Worm (Caenorhabditis elegans): ENCODE measurements around the gene Y38H6C.4.

Gene Y38H6C.4

ce11 chrV:20509427-20509826 is 4.5 kb upstream of the Y38H6C.4 start:
- no peak for TF ChIP-seq unc-62 (GFP tag; optimal IDR thresholded peaks at IDR 0.05)

- no peak for TF ChIP-seq unc-62 (GFP tag; optimal IDR thresholded peaks at IDR 0.05)
Observed at ce11 chrV:20506542-20506941, 1.6 kb upstream of the Y38H6C.4 start.

DNA sequence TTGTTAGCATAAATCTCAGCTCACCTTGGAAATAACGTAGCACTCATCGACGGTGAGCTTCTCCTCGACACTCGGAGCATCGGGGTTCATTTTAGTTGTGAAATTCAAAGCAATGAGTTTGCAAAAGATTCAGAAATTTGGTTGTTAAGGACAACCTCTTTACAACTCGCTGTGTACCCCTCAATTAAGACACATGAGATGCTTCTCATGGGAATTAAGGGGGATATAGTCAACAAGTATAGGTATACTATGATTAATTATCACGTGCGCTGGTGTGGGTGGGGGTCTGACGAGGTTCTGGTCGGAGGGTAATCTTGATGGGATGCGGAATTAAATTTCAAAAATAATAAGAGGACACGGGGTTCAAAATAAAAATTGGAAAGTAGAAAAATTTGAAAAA is 4.5 kb downstream of the Y38H6C.4 start, which contains the start of gene dct-14:
Gene dct-14 (minus strand): TSS at position 101 of the 400 bp plus-strand sequence.
- no peak for TF ChIP-seq unc-62 (GFP tag; optimal IDR thresholded peaks at IDR 0.05)

- TF ChIP-seq unc-62 (GFP tag; optimal IDR thresholded peaks at IDR 0.05): no peak
Observed at ce11 chrV:20499642-20500041, 5.3 kb downstream of the Y38H6C.4 start.

- TF ChIP-seq unc-62 (GFP tag; optimal IDR thresholded peaks at IDR 0.05): no peak
Observed at ce11 chrV:20498980-20499379, 5.9 kb downstream of the Y38H6C.4 start, which contains the start of gene dct-16. Gene dct-16, minus strand, starts transcription at chrV:20499057.

DNA sequence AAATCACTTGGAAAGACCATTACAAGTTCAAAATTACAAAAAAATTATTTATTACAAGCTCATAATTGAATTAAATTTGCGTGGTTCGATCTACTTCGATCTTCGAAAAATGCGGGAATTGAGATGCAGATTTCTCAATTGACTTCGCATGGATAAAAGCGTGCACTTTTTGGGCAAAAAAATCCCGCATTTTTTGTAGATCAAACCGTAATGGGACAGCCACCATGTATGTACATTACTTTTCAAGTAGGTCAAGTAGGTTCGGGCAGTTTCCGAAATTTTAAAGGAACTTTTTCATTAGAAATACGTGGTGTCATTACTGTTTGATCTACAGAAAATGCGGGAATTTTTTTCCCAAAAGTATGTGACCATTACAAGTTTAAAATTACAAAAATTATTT is 7.4 kb downstream of the Y38H6C.4 start:
- TF ChIP-seq unc-62 (GFP tag; optimal IDR thresholded peaks at IDR 0.05): no peak

- TF ChIP-seq unc-62 (GFP tag; optimal IDR thresholded peaks at IDR 0.05): no peak
Observed at ce11 chrV:20493271-20494231, 11.3 kb downstream of the Y38H6C.4 start, which contains the start of gene B0250.5. Gene B0250.5, plus strand, starts transcription at chrV:20493924.

- no peak for TF ChIP-seq unc-62 (GFP tag; optimal IDR thresholded peaks at IDR 0.05)
Observed at ce11 chrV:20492385-20492784, 12.5 kb downstream of the Y38H6C.4 start, which contains the start of gene srbc-79. Gene srbc-79, minus strand, starts transcription at chrV:20492485.

DNA sequence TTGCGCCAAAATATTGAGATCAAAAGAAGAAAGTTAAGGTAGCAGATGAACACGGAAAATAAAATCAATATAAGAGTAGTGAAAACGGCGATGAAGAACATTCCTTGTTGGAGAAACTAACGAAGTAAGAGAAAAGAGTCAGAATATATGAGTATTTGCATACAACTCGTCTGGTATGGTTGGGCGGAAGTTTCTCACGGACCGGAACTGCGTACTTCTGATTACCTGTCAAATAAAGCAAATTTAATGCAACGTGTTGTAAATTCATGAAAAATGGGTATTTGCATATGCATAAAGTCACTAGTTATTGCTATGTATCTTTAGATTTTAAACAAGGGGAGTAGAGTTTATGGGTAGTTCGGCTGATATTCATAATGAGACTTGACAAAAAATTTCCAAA is 15.8 kb downstream of the Y38H6C.4 start, which contains the start of gene srbc-78:
Gene srbc-78 (minus strand): TSS at position 101 of the 400 bp plus-strand sequence.
- TF ChIP-seq unc-62 (GFP tag; optimal IDR thresholded peaks at IDR 0.05): no peak

- no peak for TF ChIP-seq unc-62 (GFP tag; optimal IDR thresholded peaks at IDR 0.05)
Observed at ce11 chrV:20486549-20486948, 18.3 kb downstream of the Y38H6C.4 start.

- TF ChIP-seq unc-62 (GFP tag; optimal IDR thresholded peaks at IDR 0.05): no peak
Observed at ce11 chrV:20485285-20485684, 19.6 kb downstream of the Y38H6C.4 start, which contains the start of gene dhcr-7. Gene dhcr-7, minus strand, starts transcription at chrV:20485385.

DNA sequence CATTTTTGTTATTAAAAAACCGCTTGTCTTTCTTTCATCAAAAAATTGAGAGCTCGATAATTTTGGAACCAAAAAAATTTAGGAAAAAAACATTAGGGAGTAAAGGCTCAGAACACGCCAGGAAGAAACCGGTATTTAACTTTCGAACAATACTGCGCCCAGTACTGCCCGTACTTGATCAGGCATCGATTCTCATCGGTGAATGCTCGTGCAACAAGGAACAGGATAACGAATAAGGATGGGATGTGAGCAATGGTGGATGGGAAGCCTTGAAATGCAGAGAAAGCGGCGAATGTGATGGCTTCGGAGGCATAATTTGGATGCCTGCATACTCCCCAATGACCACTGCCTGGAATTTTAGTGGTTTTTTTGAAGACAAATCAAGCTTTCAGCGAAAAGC is 24.1 kb downstream of the Y38H6C.4 start:
- TF ChIP-seq unc-62 (GFP tag; optimal IDR thresholded peaks at IDR 0.05): no peak

- no peak for TF ChIP-seq unc-62 (GFP tag; optimal IDR thresholded peaks at IDR 0.05)
Observed at ce11 chrV:20479013-20479739, 25.7 kb downstream of the Y38H6C.4 start, which contains the start of the genes calf-1 and rpl-2. Gene calf-1, minus strand, starts transcription at chrV:20479089. Gene rpl-2, plus strand, starts transcription at chrV:20479689.

DNA sequence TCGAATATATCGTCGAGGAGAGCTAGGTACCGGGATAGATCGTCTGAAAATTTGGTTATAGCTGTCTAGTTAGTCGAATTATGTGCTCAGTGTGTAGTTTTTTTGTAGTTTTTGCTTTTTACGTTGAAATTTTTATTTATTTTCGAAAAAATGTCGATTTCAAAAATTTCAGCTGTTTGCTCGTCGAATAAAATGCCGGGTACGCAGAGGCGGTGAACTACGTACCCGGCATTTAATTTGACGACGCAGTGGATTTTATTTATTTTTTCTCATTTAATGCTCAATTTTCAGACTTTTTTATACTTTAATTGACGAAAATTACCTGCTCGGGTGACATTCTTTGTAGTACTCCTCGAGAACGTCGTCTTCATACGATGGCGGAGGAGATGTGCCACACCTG is 27.9 kb downstream of the Y38H6C.4 start:
- no peak for TF ChIP-seq unc-62 (GFP tag; optimal IDR thresholded peaks at IDR 0.05)

- TF ChIP-seq unc-62 (GFP tag; optimal IDR thresholded peaks at IDR 0.05): no peak
Observed at ce11 chrV:20476514-20476913, 28.4 kb downstream of the Y38H6C.4 start.

DNA sequence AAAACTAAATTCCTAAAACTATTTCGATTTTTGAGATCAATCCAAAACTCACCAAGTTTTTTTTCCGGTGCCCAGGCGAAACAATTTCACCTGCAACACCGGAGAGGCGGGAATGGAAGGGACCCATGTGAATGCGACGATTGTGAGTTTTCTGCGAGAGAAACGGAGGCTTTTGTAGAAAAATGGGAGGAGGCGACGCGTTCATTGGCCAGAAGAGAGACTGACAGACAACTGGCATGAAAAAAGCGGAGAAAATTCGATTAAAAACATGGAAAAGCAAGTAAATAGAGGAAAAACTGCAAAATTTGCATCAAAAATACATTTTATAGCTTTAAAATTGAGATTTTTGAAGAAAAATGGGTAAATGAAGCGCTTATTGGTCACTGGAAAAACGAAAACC is 29.1 kb downstream of the Y38H6C.4 start, which contains the start of gene B0250.7:
Gene B0250.7 (minus strand): TSS at position 232 of the 400 bp plus-strand sequence.
- TF ChIP-seq unc-62 (GFP tag; optimal IDR thresholded peaks at IDR 0.05): no peak
